Fruit fly (Drosophila melanogaster) whole organism, embryonic: ENCODE results near the gene Kah.
A peak's percentile ranks its signal among the peaks of the same experiment; 100 is the strongest.

Experiments
- ATbp ChIP-seq: fragments of 200-800 bp; sonication (Bioruptor generic); optimal IDR thresholded peaks from 2 replicates; lab custom pipeline; 2017; ENCODE audit warnings: missing biosample characterization, mild to moderate bottlenecking, missing genetic modification characterization, missing genetic modification reagents
- Bgb ChIP-seq: fragments of 200-800 bp; sonication (Bioruptor generic); IDR thresholded peaks from 2 replicates; pipeline ENCODE4 v1.3.6; 2022; ENCODE audit warnings: missing biosample characterization, missing genetic modification characterization; ENCODE audit not compliant: partially characterized antibody
- BtbVII ChIP-seq: fragments of 200-800 bp; sonication (Bioruptor generic); optimal IDR thresholded peaks from 3 replicates; lab custom pipeline; 2017; ENCODE audit warnings: missing biosample characterization, mild to moderate bottlenecking, missing genetic modification characterization
- C15 ChIP-seq: fragments of 200-800 bp; sonication (Bioruptor generic); IDR thresholded peaks from 3 replicates; pipeline ENCODE4 v1.3.6; 2022; ENCODE audit warnings: missing biosample characterization, missing genetic modification characterization
- CG10431 ChIP-seq: fragments of 200-800 bp; sonication (Bioruptor generic); optimal IDR thresholded peaks from 3 replicates; lab custom pipeline; 2018; ENCODE audit warnings: missing biosample characterization, mild to moderate bottlenecking, missing genetic modification characterization
- CG10543 ChIP-seq: fragments of 200-800 bp; sonication (Bioruptor generic); optimal IDR thresholded peaks from 3 replicates; lab custom pipeline; 2017; ENCODE audit warnings: missing biosample characterization, mild to moderate bottlenecking, missing genetic modification characterization, moderate library complexity
- CG10565 ChIP-seq: fragments of 200-800 bp; sonication (Bioruptor generic); optimal IDR thresholded peaks from 3 replicates; lab custom pipeline; 2016; ENCODE audit warnings: missing biosample characterization, mild to moderate bottlenecking, missing genetic modification characterization
- CG10979 ChIP-seq: fragments of 200-800 bp; sonication (Bioruptor generic); optimal IDR thresholded peaks from 2 replicates; lab custom pipeline; 2018; ENCODE audit warnings: missing biosample characterization, mild to moderate bottlenecking, missing genetic modification characterization, moderate library complexity
- CG11085 ChIP-seq: fragments of 200-800 bp; sonication (Bioruptor generic); IDR thresholded peaks from 2 replicates; pipeline ENCODE4 v1.3.6; 2022; ENCODE audit warnings: missing biosample characterization, missing genetic modification characterization
- CG11398 ChIP-seq: fragments of 200-800 bp; sonication (Bioruptor generic); optimal IDR thresholded peaks from 2 replicates; lab custom pipeline; 2016; ENCODE audit warnings: missing biosample characterization, missing genetic modification characterization
- CG11504 ChIP-seq: fragments of 200-800 bp; sonication (Bioruptor generic); optimal IDR thresholded peaks from 3 replicates; lab custom pipeline; 2019; ENCODE audit warnings: missing biosample characterization, mild to moderate bottlenecking, missing genetic modification characterization, moderate library complexity
- CG11695 ChIP-seq: fragments of 200-800 bp; sonication (Bioruptor generic); IDR thresholded peaks from 3 replicates; pipeline ENCODE4 v1.3.6; 2022; ENCODE audit warnings: missing biosample characterization, missing genetic modification characterization
- CG12104 ChIP-seq: fragments of 200-800 bp; sonication (Bioruptor generic); optimal IDR thresholded peaks from 3 replicates; lab custom pipeline; 2016; ENCODE audit warnings: missing biosample characterization, missing genetic modification characterization
- CG12769 ChIP-seq: fragments of 200-800 bp; sonication (Bioruptor generic); optimal IDR thresholded peaks from 2 replicates; lab custom pipeline; 2019; ENCODE audit warnings: missing biosample characterization, mild to moderate bottlenecking, missing genetic modification characterization, moderate library complexity
- CG15696 ChIP-seq: fragments of 200-800 bp; sonication (Bioruptor generic); optimal IDR thresholded peaks from 2 replicates; lab custom pipeline; 2019; ENCODE audit warnings: missing biosample characterization, mild to moderate bottlenecking, missing genetic modification characterization, moderate library complexity
- CG1603 ChIP-seq: fragments of 200-800 bp; sonication (Bioruptor generic); optimal IDR thresholded peaks from 2 replicates; lab custom pipeline; 2019; ENCODE audit warnings: missing biosample characterization, mild to moderate bottlenecking, missing genetic modification characterization, moderate library complexity
- CG2116 ChIP-seq: fragments of 200-800 bp; sonication (Bioruptor generic); optimal IDR thresholded peaks from 3 replicates; lab custom pipeline; 2018; ENCODE audit warnings: missing biosample characterization, mild to moderate bottlenecking, missing genetic modification characterization
- CG4820 ChIP-seq: fragments of 200-800 bp; sonication (Bioruptor generic); optimal IDR thresholded peaks from 3 replicates; lab custom pipeline; 2016; ENCODE audit warnings: missing biosample characterization, missing genetic modification characterization
- CG6654 ChIP-seq: fragments of 200-800 bp; sonication (Bioruptor generic); optimal IDR thresholded peaks from 2 replicates; lab custom pipeline; 2017; ENCODE audit warnings: missing biosample characterization, mild to moderate bottlenecking, missing genetic modification characterization
- CG6854 ChIP-seq: fragments of 200-800 bp; sonication (Bioruptor generic); optimal IDR thresholded peaks from 3 replicates; lab custom pipeline; 2017; ENCODE audit warnings: missing biosample characterization, mild to moderate bottlenecking, missing genetic modification characterization
- CG8478 ChIP-seq: fragments of >200 bp; optimal IDR thresholded peaks from 2 replicates; lab custom pipeline; 2018
- CG9876 ChIP-seq: fragments of 200-800 bp; sonication (Bioruptor generic); optimal IDR thresholded peaks from 2 replicates; lab custom pipeline; 2016; ENCODE audit warnings: missing biosample characterization, missing genetic modification characterization
- CG9932 ChIP-seq: fragments of 200-800 bp; sonication (Bioruptor generic); IDR thresholded peaks from 2 replicates; pipeline ENCODE4 v1.3.6; 2022; ENCODE audit warnings: missing biosample characterization, missing genetic modification characterization
- Dbx ChIP-seq: fragments of 200-800 bp; sonication (Bioruptor generic); IDR thresholded peaks from 3 replicates; pipeline ENCODE4 v1.3.6; 2022; ENCODE audit warnings: missing biosample characterization, missing genetic modification characterization
- Dek ChIP-seq: fragments of 200-800 bp; sonication (Bioruptor generic); optimal IDR thresholded peaks from 3 replicates; lab custom pipeline; 2019; ENCODE audit warnings: missing biosample characterization, mild to moderate bottlenecking, missing genetic modification characterization, moderate library complexity
- Dref ChIP-seq: fragments of 200-800 bp; sonication (Bioruptor generic); IDR thresholded peaks from 2 replicates; pipeline ENCODE4 v1.3.6; 2022; ENCODE audit warnings: missing biosample characterization, missing genetic modification characterization
- E2f2 ChIP-seq: fragments of 200-800 bp; sonication (Bioruptor generic); IDR thresholded peaks from 2 replicates; pipeline ENCODE4 v1.3.6; 2022; ENCODE audit warnings: missing biosample characterization, missing genetic modification characterization
- Gug ChIP-seq: fragments of 200-800 bp; sonication (Bioruptor generic); IDR thresholded peaks from 4 replicates; pipeline ENCODE4 v1.3.6; 2022; ENCODE audit warnings: missing biosample characterization, missing genetic modification characterization
- HHEX ChIP-seq: fragments of 200-800 bp; sonication (Bioruptor generic); optimal IDR thresholded peaks from 3 replicates; lab custom pipeline; 2017; ENCODE audit warnings: missing biosample characterization, mild to moderate bottlenecking, missing genetic modification characterization, missing genetic modification reagents
- Hmr ChIP-seq: fragments of 200-800 bp; sonication (Bioruptor generic); optimal IDR thresholded peaks from 3 replicates; lab custom pipeline; 2017; ENCODE audit warnings: mild to moderate bottlenecking, missing biosample characterization, missing genetic modification reagents, missing genetic modification characterization
- Kr ChIP-seq: fragments of 200-800 bp; sonication (Bioruptor generic); optimal IDR thresholded peaks from 2 replicates; lab custom pipeline; 2017; ENCODE audit warnings: missing biosample characterization, mild to moderate bottlenecking, missing genetic modification characterization
- NfI ChIP-seq: fragments of 200-800 bp; sonication (Bioruptor generic); optimal IDR thresholded peaks from 3 replicates; lab custom pipeline; 2018; ENCODE audit warnings: missing biosample characterization, mild to moderate bottlenecking, missing genetic modification characterization, moderate library complexity
- PHDP ChIP-seq: fragments of 200-800 bp; sonication (Bioruptor generic); optimal IDR thresholded peaks from 3 replicates; lab custom pipeline; 2018; ENCODE audit warnings: missing biosample characterization, mild to moderate bottlenecking, missing genetic modification characterization, moderate library complexity
- Sry-β ChIP-seq: fragments of 200-800 bp; sonication (Bioruptor generic); optimal IDR thresholded peaks from 2 replicates; lab custom pipeline; 2018; ENCODE audit warnings: missing biosample characterization, mild to moderate bottlenecking, missing genetic modification characterization, moderate library complexity
- Xbp1 ChIP-seq: fragments of 200-800 bp; sonication (Bioruptor generic); optimal IDR thresholded peaks from 3 replicates; lab custom pipeline; 2016; ENCODE audit warnings: missing biosample characterization, mild to moderate bottlenecking, missing genetic modification characterization
- amos ChIP-seq: fragments of 200-800 bp; sonication (Bioruptor generic); IDR thresholded peaks from 2 replicates; pipeline ENCODE4 v1.3.6; 2022; ENCODE audit warnings: missing biosample characterization, missing genetic modification characterization; ENCODE audit not compliant: partially characterized antibody
- ato ChIP-seq: fragments of 200-800 bp; sonication (Bioruptor generic); IDR thresholded peaks from 2 replicates; pipeline ENCODE4 v1.3.6; 2022; ENCODE audit warnings: missing biosample characterization, missing genetic modification characterization; ENCODE audit not compliant: partially characterized antibody
- bowl ChIP-seq: fragments of 200-800 bp; sonication (Bioruptor generic); IDR thresholded peaks from 2 replicates; pipeline ENCODE4 v1.3.6; 2022; ENCODE audit warnings: missing biosample characterization, missing genetic modification characterization
- chif ChIP-seq, 2 experiments: fragments of 200-800 bp; sonication (Bioruptor generic); optimal IDR thresholded peaks; 3 replicates each; lab custom pipeline; 2016; ENCODE audit warnings: missing biosample characterization in 2 of 2, missing genetic modification characterization in 2 of 2
- chn ChIP-seq: fragments of 200-800 bp; sonication (Bioruptor generic); optimal IDR thresholded peaks from 2 replicates; lab custom pipeline; 2016; ENCODE audit warnings: missing biosample characterization, missing genetic modification characterization
- dmrt99B ChIP-seq: fragments of 200-800 bp; sonication (Bioruptor generic); optimal IDR thresholded peaks from 2 replicates; lab custom pipeline; 2018; ENCODE audit warnings: missing biosample characterization, mild to moderate bottlenecking, missing genetic modification characterization, moderate library complexity
- jigr1 ChIP-seq: fragments of 200-800 bp; sonication (Bioruptor generic); IDR thresholded peaks from 3 replicates; pipeline ENCODE4 v1.3.6; 2022; ENCODE audit warnings: missing biosample characterization, missing genetic modification characterization
- jing ChIP-seq: fragments of 200-800 bp; sonication (Bioruptor generic); optimal IDR thresholded peaks from 2 replicates; lab custom pipeline; 2018; ENCODE audit warnings: missing biosample characterization, mild to moderate bottlenecking, missing genetic modification characterization
- jumu ChIP-seq: fragments of 200-800 bp; sonication (Bioruptor generic); optimal IDR thresholded peaks from 3 replicates; lab custom pipeline; 2016; ENCODE audit warnings: missing biosample characterization, missing genetic modification characterization
- lilli ChIP-seq: fragments of 200-800 bp; sonication (Bioruptor generic); optimal IDR thresholded peaks from 3 replicates; lab custom pipeline; 2016; ENCODE audit warnings: missing biosample characterization, missing genetic modification characterization
- nau ChIP-seq: fragments of 200-800 bp; sonication (Bioruptor generic); optimal IDR thresholded peaks from 3 replicates; lab custom pipeline; 2017; ENCODE audit warnings: missing biosample characterization, mild to moderate bottlenecking, missing genetic modification characterization, missing genetic modification reagents
- nerfin-1 ChIP-seq: fragments of 200-800 bp; sonication (Bioruptor generic); optimal IDR thresholded peaks from 3 replicates; lab custom pipeline; 2019; ENCODE audit warnings: missing biosample characterization, mild to moderate bottlenecking, missing genetic modification characterization, moderate library complexity
- odd ChIP-seq: fragments of 200-800 bp; sonication (Bioruptor generic); optimal IDR thresholded peaks from 2 replicates; lab custom pipeline; 2017; ENCODE audit warnings: missing biosample characterization, mild to moderate bottlenecking, missing genetic modification characterization
- ro ChIP-seq: fragments of 200-800 bp; sonication (Bioruptor generic); IDR thresholded peaks from 2 replicates; pipeline ENCODE4 v1.3.6; 2022; ENCODE audit warnings: missing biosample characterization, missing genetic modification characterization
- shn ChIP-seq: fragments of 200-800 bp; sonication (Bioruptor generic); optimal IDR thresholded peaks from 3 replicates; lab custom pipeline; 2016; ENCODE audit warnings: missing biosample characterization, missing genetic modification characterization
- yki ChIP-seq: fragments of >200 bp; optimal IDR thresholded peaks from 3 replicates; lab custom pipeline; 2018

Gene Kah

DNA sequence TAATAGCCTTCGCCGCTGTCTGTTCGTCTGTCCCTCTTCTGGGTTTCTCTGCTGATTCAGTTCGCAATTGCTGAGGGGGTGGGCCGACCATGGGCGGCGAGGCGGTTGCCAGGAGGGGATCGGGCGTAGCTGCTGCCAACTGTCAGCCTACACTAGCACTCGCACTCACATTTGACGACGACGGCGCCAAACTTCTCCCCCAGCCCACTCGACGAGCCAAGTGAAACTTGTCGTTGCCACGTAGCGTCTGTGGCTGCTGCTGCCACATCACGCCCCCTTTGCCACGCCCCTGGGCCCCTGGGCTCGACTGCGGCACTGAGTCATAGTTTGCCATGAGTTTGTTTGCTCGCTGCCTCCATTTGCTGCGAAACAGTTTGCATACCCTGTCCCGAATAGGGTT, 31.8 kb downstream of the Kah start (continued):
- TF ChIP-seq CG15696 (tag; lab: Kevin White, UChicago) (no peak), amos (no peak), Hmr (GFP tag; lab: Kevin White, UChicago) (peak; percentile 73), CG11398 (GFP tag; lab: Kevin White, UChicago) (peak; percentile 23), ro (0 out of 2 replicates have a peak, but pooled peaks have one; percentile 15), CG12104 (GFP tag; lab: Kevin White, UChicago) (no peak), E2f2 (GFP tag; lab: Robert Waterston, UW) (peak; percentile 42; the same call in 1 of the 2 replicates), HHEX (GFP tag; lab: Kevin White, UChicago) (peak; percentile 17), NfI (GFP tag; lab: Kevin White, UChicago) (peak; percentile 31), BtbVII (GFP tag; lab: Kevin White, UChicago) (peak; percentile 28), shn (GFP tag; lab: Kevin White, UChicago) (peak; percentile 54), CG11085 (GFP tag; lab: Robert Waterston, UW) (peak; percentile 61), C15 (GFP tag; lab: Robert Waterston, UW) (no peak), Dbx (GFP tag; lab: Robert Waterston, UW) (peak; percentile 80), jigr1 (0 out of 3 replicates have a peak, but pooled peaks have one; percentile 38), CG10543 (peak; percentile 81), CG1603 (tag; lab: Kevin White, UChicago) (peak; percentile 54), Sry-β (GFP tag; lab: Kevin White, UChicago) (no peak), yki (lab: Kevin White, UChicago) (no peak), CG10431 (GFP tag; lab: Kevin White, UChicago) (no peak), CG9932 (peak; percentile 85), Bgb (GFP tag; lab: Robert Waterston, UW) (peak; percentile 21; the same call in 1 of the 2 replicates), CG12769 (tag; lab: Kevin White, UChicago) (peak; percentile 90), ATbp (GFP tag; lab: Kevin White, UChicago) (peak; percentile 10), Dek (tag; lab: Kevin White, UChicago) (peak; percentile 26), ato (GFP tag; lab: Robert Waterston, UW) (no peak), chif (GFP tag; optimal IDR thresholded peaks at IDR 0.05; lab: Kevin White, UChicago) (peak in 1 of 2 experiments; percentile 19), Kr (GFP tag; lab: Kevin White, UChicago) (no peak), chn (GFP tag; lab: Kevin White, UChicago) (no peak), PHDP (peak; percentile 69), nerfin-1 (no peak), Dref (GFP tag; lab: Robert Waterston, UW) (no peak), dmrt99B (tag; lab: Kevin White, UChicago) (peak; percentile 18), CG10565 (GFP tag; lab: Kevin White, UChicago) (no peak), CG10979 (no peak), odd (GFP tag; lab: Kevin White, UChicago) (peak; percentile 25), bowl (GFP tag; lab: Robert Waterston, UW) (peak; percentile 43; the same call in 1 of the 2 replicates), Gug (GFP tag; lab: Robert Waterston, UW) (peak; percentile 56; the same call in 3 of the 4 replicates), CG11504 (tag; lab: Kevin White, UChicago) (peak; percentile 54), jumu (GFP tag; lab: Kevin White, UChicago) (peak; percentile 31), CG4820 (GFP tag; lab: Kevin White, UChicago) (no peak), Xbp1 (GFP tag; lab: Kevin White, UChicago) (peak; percentile 17), CG9876 (GFP tag; lab: Kevin White, UChicago) (peak; percentile 2), nau (GFP tag; lab: Kevin White, UChicago) (no peak), jing (no peak), CG6654 (GFP tag; lab: Kevin White, UChicago) (no peak), lilli (GFP tag; lab: Kevin White, UChicago) (peak; percentile 63), CG6854 (peak; percentile 2), CG8478 (lab: Kevin White, UChicago) (no peak), CG2116 (GFP tag; lab: Kevin White, UChicago) (no peak), CG11695 (GFP tag; lab: Robert Waterston, UW) (peak; percentile 55; the same call in 2 of the 3 replicates)
